Worm (Caenorhabditis elegans): ENCODE results near the gene glt-1.
A peak's percentile ranks its signal among the peaks of the same experiment; 100 is the strongest.

Gene glt-1

DNA sequence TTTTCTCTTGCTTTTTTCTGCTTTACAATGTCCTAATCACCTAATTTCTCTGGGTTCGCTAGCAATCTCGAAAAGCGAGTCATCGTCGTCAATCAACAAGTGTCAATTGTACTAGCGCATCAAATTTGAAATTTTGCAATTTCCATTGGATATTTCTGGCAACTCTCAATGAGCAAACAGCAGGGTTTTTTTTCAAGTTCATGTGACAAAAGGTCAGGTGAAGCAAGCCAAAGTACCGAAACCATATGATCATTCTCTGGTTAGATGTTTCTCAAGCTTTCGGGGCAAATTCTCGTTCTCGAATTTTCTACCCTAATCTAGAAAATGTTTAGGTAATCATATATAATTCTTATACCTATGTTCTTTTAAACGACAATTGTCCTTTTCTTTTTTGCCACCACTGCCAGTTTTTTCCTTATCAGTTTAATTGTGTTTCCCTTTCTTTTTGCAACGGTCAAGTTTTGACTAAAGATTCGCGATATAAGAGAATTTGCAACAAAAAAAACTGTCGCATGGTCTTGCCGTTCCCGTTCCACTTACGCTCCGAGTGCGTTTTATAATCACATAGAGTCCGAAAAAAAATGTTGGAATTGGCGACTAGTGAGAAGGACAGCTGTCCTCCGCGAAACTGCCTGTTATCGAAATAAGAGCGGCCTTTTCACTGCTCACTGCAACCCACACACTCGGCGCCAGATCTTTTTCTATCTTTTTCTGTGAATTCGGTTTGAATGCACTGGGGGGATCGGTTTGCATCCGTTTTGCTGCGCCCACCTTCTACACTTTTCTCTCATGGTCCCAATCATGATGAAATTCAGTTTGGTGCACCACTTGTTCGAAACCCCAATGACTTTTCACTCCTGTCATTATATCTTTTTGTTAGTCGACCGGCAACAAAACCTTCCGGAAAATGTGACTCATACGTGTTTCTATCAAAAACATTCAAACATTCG lies 40.8 kb downstream of the glt-1 start (continued):
- TF ChIP-seq nhr-237 (tag; optimal IDR thresholded peaks at IDR 0.05) (no peak), F37D6.2 (tag; optimal IDR thresholded peaks at IDR 0.05) (no peak), nhr-11 (tag; optimal IDR thresholded peaks at IDR 0.05) (peak; percentile 62), snpc-4 (tag; optimal IDR thresholded peaks at IDR 0.05) (no peak), nhr-28 (tag; optimal IDR thresholded peaks at IDR 0.05) (no peak), tra-1 (GFP tag; IDR thresholded peaks at IDR 0.05) (no peak), zip-2 (tag; optimal IDR thresholded peaks at IDR 0.05) (no peak), mxl-3 (GFP tag; optimal IDR thresholded peaks at IDR 0.05) (peak; percentile 12), Y48G9A.11 (GFP tag; IDR thresholded peaks at IDR 0.05) (no peak), nhr-10 (tag; optimal IDR thresholded peaks at IDR 0.05) (no peak), lim-7 (GFP tag; IDR thresholded peaks at IDR 0.05) (no peak), cey-2 (tag; optimal IDR thresholded peaks at IDR 0.05; ENCODE audit: borderline replicate concordance, insufficient read depth) (no peak), snpc-1.2 (GFP tag; IDR thresholded peaks at IDR 0.05) (no peak), arid-1 (GFP tag; conservative IDR thresholded peaks at IDR 0.05) (no peak), lsy-2 (tag; optimal IDR thresholded peaks at IDR 0.05) (no peak), spr-1 (tag; optimal IDR thresholded peaks at IDR 0.05) (no peak), dmd-6 (GFP tag; IDR thresholded peaks at IDR 0.05) (no peak), lin-13 (GFP tag; optimal IDR thresholded peaks at IDR 0.05) (no peak), duxl-1 (tag; optimal IDR thresholded peaks at IDR 0.05; ENCODE audit: poor library complexity) (no peak), ZK337.2 (GFP tag; IDR thresholded peaks at IDR 0.05) (no peak), ceh-20 (GFP tag; IDR thresholded peaks at IDR 0.05) (no peak), ztf-11 (tag; optimal IDR thresholded peaks at IDR 0.05) (no peak), lin-39 (tag; optimal IDR thresholded peaks at IDR 0.05) (no peak), saeg-2 (GFP tag; IDR thresholded peaks at IDR 0.05) (no peak), unc-62 (GFP tag; optimal IDR thresholded peaks at IDR 0.05 in 1 of 2) (peak in 1 of 2 experiments; percentile 79), unc-62 (tag; optimal IDR thresholded peaks at IDR 0.05) (no peak), nhr-102 (tag; optimal IDR thresholded peaks at IDR 0.05) (no peak), zag-1 (tag; optimal IDR thresholded peaks at IDR 0.05) (no peak), fkh-10 (GFP tag; optimal IDR thresholded peaks at IDR 0.05) (no peak), gei-8 (GFP tag; optimal IDR thresholded peaks at IDR 0.05) (no peak), hlh-11 (tag; optimal IDR thresholded peaks at IDR 0.05) (peak; percentile 25), ceh-44 (GFP tag; IDR thresholded peaks at IDR 0.05) (no peak), D1046.2 (GFP tag; IDR thresholded peaks at IDR 0.05) (no peak), nhr-6 (tag; optimal IDR thresholded peaks at IDR 0.05) (no peak)

DNA sequence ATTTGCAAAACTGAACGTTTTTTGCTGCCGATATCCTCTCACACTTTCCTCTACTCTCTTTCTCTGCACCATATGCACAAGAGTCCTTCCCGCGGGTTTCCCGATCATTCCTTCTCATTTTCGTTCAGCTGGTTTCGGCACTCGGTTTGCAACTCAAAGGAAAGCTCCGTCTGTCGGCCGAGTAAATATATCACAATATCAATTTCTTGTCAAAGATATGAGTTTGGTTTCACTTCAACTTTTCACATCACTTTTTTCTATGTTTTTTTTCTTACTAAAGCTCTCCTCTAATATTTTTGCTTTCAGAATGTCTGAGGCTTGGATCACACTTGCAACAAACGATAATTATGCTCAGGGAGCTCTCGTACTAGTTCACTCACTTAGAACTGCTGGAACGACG lies 41.5 kb downstream of the glt-1 start, which contains the start of gene gyg-1:
gyg-1 (plus strand) TSS at position 301 of the 400 bp plus-strand sequence.
- no peak for TF ChIP-seq mxl-2 (GFP tag; conservative IDR thresholded peaks at IDR 0.05)
- no peak for TF ChIP-seq duxl-1 (tag; optimal IDR thresholded peaks at IDR 0.05; ENCODE audit: poor library complexity)
- no peak for TF ChIP-seq hmg-1.1 (GFP tag; IDR thresholded peaks at IDR 0.05)
- TF ChIP-seq dve-1 (tag; optimal IDR thresholded peaks at IDR 0.05; ENCODE audit: insufficient read depth), result no peak
- no peak for TF ChIP-seq dmd-8 (GFP tag; IDR thresholded peaks at IDR 0.05)
- no peak for TF ChIP-seq nhr-28 (tag; optimal IDR thresholded peaks at IDR 0.05)

DNA sequence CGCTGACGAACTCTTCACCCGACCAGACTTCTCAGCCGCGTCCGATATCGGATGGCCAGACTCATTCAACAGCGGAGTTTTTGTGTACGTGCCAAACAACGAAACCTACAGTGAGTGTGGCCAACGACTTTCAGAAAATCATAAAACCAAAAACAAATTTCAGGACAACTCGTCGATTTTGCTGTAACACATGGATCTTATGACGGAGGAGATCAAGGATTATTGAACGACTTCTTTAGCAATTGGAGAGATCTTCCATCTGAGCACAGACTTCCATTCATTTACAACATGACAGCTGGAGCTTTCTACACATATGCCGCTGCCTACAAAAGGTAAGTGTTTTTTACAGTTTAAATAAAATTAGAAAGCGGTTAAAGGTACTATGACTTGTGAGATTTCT lies 42.2 kb downstream of the glt-1 start:
- peak; percentile 92 for TF ChIP-seq aha-1 (tag)
- no peak for TF ChIP-seq attf-4 (tag; optimal IDR thresholded peaks at IDR 0.05)
- no peak for TF ChIP-seq lin-29 (GFP tag; IDR thresholded peaks at IDR 0.05)

All from whole organism, L4 larva.